Worm (Caenorhabditis elegans): ENCODE results near the gene ZK262.19.

ZK262.19 gene

ce11 chrV:18375551-18375950, 49.9 kb downstream of the ZK262.19 start:
- TF ChIP-seq him-1 (tag; optimal IDR thresholded peaks at IDR 0.05) (no peak), dao-5 (tag; optimal IDR thresholded peaks at IDR 0.05) (no peak), W03F9.2 (tag; optimal IDR thresholded peaks at IDR 0.05) (no peak)

All from whole organism, L4/young adult.